Fruit fly (Drosophila melanogaster) whole organism, wandering third instar larva: Measurements from ENCODE around the gene Ir94c.

Experiments used
- Abd-B ChIP-seq: fragments of >200 bp; optimal IDR thresholded peaks from 2 replicates; lab custom pipeline; 2017; ENCODE audit warnings: missing biosample characterization, missing genetic modification characterization
- CG32264 ChIP-seq: fragments of 200-800 bp; sonication (Bioruptor generic); optimal IDR thresholded peaks from 2 replicates; lab custom pipeline; 2016; ENCODE audit warnings: missing biosample characterization, missing genetic modification characterization
- CG9705 ChIP-seq: fragments of 200-800 bp; sonication (Bioruptor generic); optimal IDR thresholded peaks from 2 replicates; lab custom pipeline; 2018; ENCODE audit warnings: missing biosample characterization, mild to moderate bottlenecking, missing genetic modification characterization
- CrebA ChIP-seq: fragments of 200-800 bp; sonication (Bioruptor generic); optimal IDR thresholded peaks from 2 replicates; lab custom pipeline; 2016; ENCODE audit warnings: missing biosample characterization, mild to moderate bottlenecking, missing genetic modification characterization, borderline replicate concordance
- Dfd ChIP-seq: fragments of >200 bp; optimal IDR thresholded peaks from 2 replicates; lab custom pipeline; 2017; ENCODE audit warnings: missing biosample characterization, missing genetic modification characterization
- Dif ChIP-seq: fragments of 200-275, 200-300 bp; sonication (Bioruptor generic); optimal IDR thresholded peaks from 2 replicates; lab custom pipeline; 2018; ENCODE audit warnings: missing biosample characterization, missing genetic modification characterization; ENCODE audit not compliant: partially characterized antibody
- GATAd ChIP-seq: sonication (Bioruptor generic); optimal IDR thresholded peaks from 2 replicates; lab custom pipeline; 2016; ENCODE audit warnings: missing biosample characterization, missing genetic modification characterization
- HLH106 ChIP-seq: fragments of 200-800 bp; optimal IDR thresholded peaks from 3 replicates; lab custom pipeline; 2019; ENCODE audit warnings: missing biosample characterization, mild to moderate bottlenecking, missing genetic modification characterization, moderate library complexity
- Hr78 ChIP-seq: fragments of >200 bp; optimal IDR thresholded peaks from 2 replicates; lab custom pipeline; 2017; ENCODE audit warnings: missing biosample characterization, missing genetic modification characterization
- Jra ChIP-seq: sonication (Bioruptor generic); optimal IDR thresholded peaks from 2 replicates; lab custom pipeline; 2016; ENCODE audit warnings: missing biosample characterization, missing genetic modification characterization
- Mio ChIP-seq: sonication (Bioruptor generic); optimal IDR thresholded peaks from 2 replicates; lab custom pipeline; 2016; ENCODE audit warnings: missing biosample characterization, missing genetic modification characterization
- Myc ChIP-seq: fragments of >200 bp; optimal IDR thresholded peaks from 2 replicates; lab custom pipeline; 2017
- OdsH ChIP-seq: fragments of 200-800 bp; sonication (Bioruptor generic); optimal IDR thresholded peaks from 2 replicates; lab custom pipeline; 2016; ENCODE audit warnings: missing biosample characterization, mild to moderate bottlenecking, missing genetic modification characterization
- Rel ChIP-seq, 2 experiments: fragments of 200-800 bp; sonication (Bioruptor generic) in 1 of 2; optimal IDR thresholded peaks; 2 replicates in 1 of 2; 3 replicates in 1 of 2; lab custom pipeline; 2016 to 2019; ENCODE audit warnings: mild to moderate bottlenecking in 2 of 2, missing biosample characterization in 2 of 2, missing genetic modification characterization in 2 of 2, moderate library complexity in 1 of 2
- Sp1 ChIP-seq: fragments of 200-800 bp; sonication (Bioruptor generic); optimal IDR thresholded peaks from 3 replicates; lab custom pipeline; 2019; ENCODE audit warnings: missing biosample characterization, mild to moderate bottlenecking, missing genetic modification characterization, moderate library complexity
- Vsx2 ChIP-seq: fragments of 200-300, 225-300 bp; sonication (Bioruptor generic); optimal IDR thresholded peaks from 2 replicates; lab custom pipeline; 2018; ENCODE audit warnings: missing biosample characterization, missing genetic modification characterization; ENCODE audit not compliant: partially characterized antibody
- br ChIP-seq: fragments of 200-800 bp; sonication (Bioruptor generic); optimal IDR thresholded peaks from 2 replicates; lab custom pipeline; 2016; ENCODE audit warnings: missing biosample characterization, missing genetic modification characterization
- dmrt93B ChIP-seq: fragments of 200-800 bp; sonication (Bioruptor generic); optimal IDR thresholded peaks from 2 replicates; lab custom pipeline; 2018; ENCODE audit warnings: missing biosample characterization, mild to moderate bottlenecking, missing genetic modification characterization
- dsf ChIP-seq: sonication (Bioruptor generic); optimal IDR thresholded peaks from 2 replicates; lab custom pipeline; 2016; ENCODE audit warnings: missing biosample characterization, missing genetic modification characterization, borderline replicate concordance
- ey ChIP-seq: fragments of 200-800 bp; sonication (Bioruptor generic); optimal IDR thresholded peaks from 2 replicates; lab custom pipeline; 2016; ENCODE audit warnings: missing biosample characterization, missing genetic modification characterization
- foxo ChIP-seq, 2 experiments: fragments of 200-800 bp; sonication (Bioruptor generic); optimal IDR thresholded peaks; 2 replicates in 1 of 2; 3 replicates in 1 of 2; lab custom pipeline; 2016 to 2017; ENCODE audit warnings: missing biosample characterization in 2 of 2, missing genetic modification characterization in 2 of 2
- fru ChIP-seq: fragments of 200-800 bp; sonication (Bioruptor generic); optimal IDR thresholded peaks from 3 replicates; lab custom pipeline; 2016; ENCODE audit warnings: missing biosample characterization, mild to moderate bottlenecking, missing genetic modification characterization
- h ChIP-seq: fragments of 200-800 bp; sonication (Bioruptor generic); optimal IDR thresholded peaks from 3 replicates; lab custom pipeline; 2016; ENCODE audit warnings: missing biosample characterization, mild to moderate bottlenecking, missing genetic modification characterization
- jim ChIP-seq: fragments of 175-275, 200-325 bp; sonication (Bioruptor generic); optimal IDR thresholded peaks from 2 replicates; lab custom pipeline; 2016; ENCODE audit warnings: missing biosample characterization, mild to moderate bottlenecking, missing genetic modification characterization
- lola ChIP-seq: fragments of >200 bp; optimal IDR thresholded peaks from 2 replicates; lab custom pipeline; 2017; ENCODE audit warnings: missing biosample characterization, missing genetic modification characterization
- pan ChIP-seq: fragments of >200 bp; optimal IDR thresholded peaks from 2 replicates; lab custom pipeline; 2017
- psq ChIP-seq: fragments of 200-800 bp; sonication (Bioruptor generic); optimal IDR thresholded peaks from 3 replicates; lab custom pipeline; 2017; ENCODE audit warnings: missing biosample characterization, mild to moderate bottlenecking, missing genetic modification characterization, moderate library complexity
- rgr ChIP-seq: fragments of 200-800 bp; sonication (Bioruptor generic); optimal IDR thresholded peaks from 3 replicates; lab custom pipeline; 2016; ENCODE audit warnings: missing biosample characterization, mild to moderate bottlenecking, missing genetic modification characterization
- sage ChIP-seq: fragments of 200-800 bp; sonication (Bioruptor generic); optimal IDR thresholded peaks from 2 replicates; lab custom pipeline; 2016; ENCODE audit warnings: missing biosample characterization, mild to moderate bottlenecking, missing genetic modification characterization
- tai ChIP-seq: sonication (Bioruptor generic); optimal IDR thresholded peaks from 2 replicates; lab custom pipeline; 2016; ENCODE audit warnings: missing biosample characterization, missing genetic modification characterization
- usp ChIP-seq: fragments of >200 bp; optimal IDR thresholded peaks from 2 replicates; lab custom pipeline; 2017; ENCODE audit warnings: missing biosample characterization, missing genetic modification characterization

Ir94c gene

dm6 chr3R:22121220-22121619 is 2.0 kb upstream of the Ir94c start:
- no peak for TF ChIP-seq jim (GFP tag; lab: Kevin White, UChicago)

dm6 chr3R:22119761-22120160 is 507 bp upstream of the Ir94c start, which contains the start of gene CG42390:
TSS of gene CG42390 (plus strand) at chr3R:22120061.
- TF ChIP-seq CG32264 (GFP tag; lab: Kevin White, UChicago) (no peak), dmrt93B (GFP tag; lab: Kevin White, UChicago) (no peak), psq (GFP tag; lab: Kevin White, UChicago) (no peak), Mio (GFP tag; lab: Kevin White, UChicago) (no peak), Dfd (GFP tag; lab: Kevin White, UChicago) (no peak), GATAd (GFP tag; lab: Kevin White, UChicago) (no peak), CG9705 (GFP tag; lab: Kevin White, UChicago) (no peak), tai (GFP tag; lab: Kevin White, UChicago) (no peak), OdsH (no peak), fru (no peak), Rel (GFP tag; optimal IDR thresholded peaks at IDR 0.05; lab: Kevin White, UChicago) (no peak), Rel (tag; optimal IDR thresholded peaks at IDR 0.05; lab: Kevin White, UChicago) (no peak), rgr (GFP tag; lab: Kevin White, UChicago) (no peak), Hr78 (GFP tag; lab: Kevin White, UChicago) (no peak), CrebA (no peak), pan (no peak), usp (GFP tag; lab: Kevin White, UChicago) (no peak)

dm6 chr3R:22117149-22117548 is 2.1 kb downstream of the Ir94c start, which contains the start of gene Ir94b:
TSS of gene Ir94b (minus strand) at chr3R:22117249.
- TF ChIP-seq jim (GFP tag; lab: Kevin White, UChicago) (no peak), CG32264 (GFP tag; lab: Kevin White, UChicago) (no peak), Hr78 (GFP tag; lab: Kevin White, UChicago) (no peak), sage (GFP tag; lab: Kevin White, UChicago) (no peak), Jra (GFP tag; lab: Kevin White, UChicago) (no peak), HLH106 (tag; lab: Kevin White, UChicago) (no peak), usp (GFP tag; lab: Kevin White, UChicago) (no peak), ey (no peak), dsf (GFP tag; lab: Kevin White, UChicago) (no peak), rgr (GFP tag; lab: Kevin White, UChicago) (no peak)
- TF ChIP-seq, all 38 proteins: peak for 0

DNA sequence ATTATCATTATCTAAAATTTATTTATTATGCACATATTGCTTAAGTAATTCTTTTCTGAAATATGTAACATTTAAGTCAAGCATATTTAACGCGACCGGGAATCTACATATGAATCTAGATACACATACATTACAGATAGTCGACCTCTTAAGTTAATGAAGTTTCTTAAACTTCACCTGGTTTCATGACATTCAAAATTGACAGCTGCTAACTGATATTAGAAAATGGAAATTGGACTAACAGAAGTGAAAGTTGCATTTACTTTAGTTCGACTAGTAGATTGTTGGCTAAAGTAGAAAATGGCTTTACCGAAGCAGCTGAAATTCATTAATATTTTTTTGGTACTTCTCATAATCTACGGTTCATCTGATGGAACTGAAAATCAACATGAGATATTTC is 6.1 kb downstream of the Ir94c start, which contains the start of gene Ir94a:
Gene Ir94a, plus strand, starts transcription at position 301 of the 400 bp plus-strand sequence.
- TF ChIP-seq Dif (GFP tag; lab: Kevin White, UChicago) (no peak), OdsH (no peak), Vsx2 (GFP tag; lab: Kevin White, UChicago) (no peak), psq (GFP tag; lab: Kevin White, UChicago) (no peak), CG32264 (GFP tag; lab: Kevin White, UChicago) (no peak), Abd-B (GFP tag; lab: Kevin White, UChicago) (no peak), Hr78 (GFP tag; lab: Kevin White, UChicago) (no peak), pan (no peak), HLH106 (tag; lab: Kevin White, UChicago) (no peak), sage (GFP tag; lab: Kevin White, UChicago) (no peak), Myc (lab: Kevin White, UChicago) (no peak), h (GFP tag; lab: Kevin White, UChicago) (no peak), br (GFP tag; lab: Kevin White, UChicago) (no peak), Sp1 (GFP tag; lab: Kevin White, UChicago) (no peak), Mio (GFP tag; lab: Kevin White, UChicago) (no peak)

DNA sequence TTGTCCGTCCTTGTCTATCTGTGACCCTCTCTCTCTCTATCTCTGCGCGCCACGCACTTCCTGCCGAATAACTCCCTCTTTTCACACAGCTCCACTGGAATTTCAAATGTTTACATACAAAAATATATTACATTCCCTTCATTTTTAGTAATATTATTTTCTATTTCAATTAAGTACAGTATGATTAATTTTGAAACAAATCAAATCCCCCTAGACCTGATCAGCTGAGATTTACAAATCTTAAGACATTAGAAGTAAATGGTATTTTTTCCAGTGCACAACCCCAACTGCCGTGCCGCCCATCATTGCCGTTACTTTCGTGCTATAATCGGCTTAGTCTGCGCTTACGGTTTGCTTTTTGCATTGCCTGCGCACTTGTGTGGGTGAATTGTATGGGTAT is 10.9 kb downstream of the Ir94c start:
- TF ChIP-seq Rel (GFP tag; optimal IDR thresholded peaks at IDR 0.05; lab: Kevin White, UChicago) (no peak), Rel (tag; optimal IDR thresholded peaks at IDR 0.05; lab: Kevin White, UChicago) (no peak), br (GFP tag; lab: Kevin White, UChicago) (no peak), CG9705 (GFP tag; lab: Kevin White, UChicago) (no peak), OdsH (no peak), foxo (GFP tag; optimal IDR thresholded peaks at IDR 0.05; lab: Kevin White, UChicago) (no peak), lola (GFP tag; lab: Kevin White, UChicago) (no peak)
